Worm (Caenorhabditis elegans) whole organism, L1 larva: ENCODE data around the gene flp-23.

Experiments
- aly-2 ChIP-seq: fragments of 150-350 bp; optimal IDR thresholded peaks from 2 replicates; lab custom pipeline; 2014; ENCODE audit warnings: missing biosample characterization, missing genetic modification characterization
- blmp-1 ChIP-seq: fragments of 150-350 bp; optimal IDR thresholded peaks from 2 replicates; lab custom pipeline; 2014; ENCODE audit warnings: missing biosample characterization, missing genetic modification characterization
- ceh-63 ChIP-seq: fragments of 200-800 bp; sonication (Bioruptor generic); optimal IDR thresholded peaks from 2 replicates; lab custom pipeline; 2018; ENCODE audit warnings: mild to moderate bottlenecking, missing genetic modification characterization, missing compliant biosample characterization
- ceh-8 ChIP-seq: fragments of 200-800 bp; sonication (Bioruptor generic); optimal IDR thresholded peaks from 2 replicates; lab custom pipeline; 2018; ENCODE audit warnings: mild to moderate bottlenecking, missing genetic modification characterization, moderate library complexity, missing compliant biosample characterization
- ceh-82 ChIP-seq, 3 experiments: fragments of 150-350 bp in 1 of 3; sonication (generic microtip) in 2 of 3; optimal IDR thresholded peaks; 2 replicates each; lab custom pipeline; 2014 to 2017; ENCODE audit warnings: missing biosample characterization in 3 of 3, missing genetic modification characterization in 3 of 3
- ceh-90 ChIP-seq: sonication (generic microtip); optimal IDR thresholded peaks from 2 replicates; lab custom pipeline; 2016; ENCODE audit warnings: missing genetic modification characterization, missing compliant biosample characterization
- ces-1 ChIP-seq: fragments of 150-350 bp; optimal IDR thresholded peaks from 2 replicates; lab custom pipeline; 2014; ENCODE audit warnings: missing biosample characterization, missing genetic modification reagents, missing genetic modification characterization
- dpl-1 ChIP-seq, 3 experiments: fragments of 150-350 bp in 2 of 3; sonication (generic microtip) in 1 of 3; optimal IDR thresholded peaks; 2 replicates each; lab custom pipeline; 2014 to 2017; ENCODE audit warnings: missing biosample characterization in 3 of 3, missing genetic modification characterization in 3 of 3, missing genetic modification reagents in 3 of 3
- dsc-1 ChIP-seq: sonication (generic microtip); optimal IDR thresholded peaks from 2 replicates; lab custom pipeline; 2016; ENCODE audit warnings: mild to moderate bottlenecking, missing genetic modification characterization, missing compliant biosample characterization
- efl-1 ChIP-seq, 4 experiments: fragments of 150-350 bp; optimal IDR thresholded peaks in 3 of 4; peaks in 1 of 4; 1 replicate in 1 of 4; 2 replicates in 3 of 4; lab custom pipeline; 2014; ENCODE audit warnings: missing biosample characterization in 2 of 4, missing genetic modification characterization in 2 of 4, missing genetic modification reagents in 2 of 4
- efl-3 ChIP-seq: fragments of 200-800 bp; sonication (Bioruptor generic); optimal IDR thresholded peaks from 2 replicates; lab custom pipeline; 2018; ENCODE audit warnings: mild to moderate bottlenecking, missing genetic modification characterization, missing compliant biosample characterization
- egl-13 ChIP-seq: sonication (generic microtip); optimal IDR thresholded peaks from 2 replicates; lab custom pipeline; 2016; ENCODE audit warnings: missing genotype, missing genetic modification reagents, missing genetic modification characterization, missing compliant biosample characterization
- elt-2 ChIP-seq: sonication (generic microtip); optimal IDR thresholded peaks from 2 replicates; lab custom pipeline; 2016; ENCODE audit warnings: missing genetic modification characterization, mild to moderate bottlenecking, inconsistent platforms, missing compliant biosample characterization, missing genetic modification reagents
- elt-3 ChIP-seq, 6 experiments: fragments of 150-350 bp in 1 of 6; sonication (generic microtip); optimal IDR thresholded peaks; 2 replicates each; lab custom pipeline; 2017 to 2018; ENCODE audit warnings: missing biosample characterization in 6 of 6, missing genetic modification characterization in 6 of 6, inconsistent platforms in 1 of 6
- fkh-10 ChIP-seq: sonication (generic microtip); optimal IDR thresholded peaks from 2 replicates; lab custom pipeline; 2017; ENCODE audit warnings: missing biosample characterization, missing genetic modification reagents, missing genetic modification characterization
- hlh-17 ChIP-seq: fragments of 200-800 bp; sonication (Bioruptor generic); optimal IDR thresholded peaks from 2 replicates; lab custom pipeline; 2018; ENCODE audit warnings: missing genetic modification characterization, mild to moderate bottlenecking, missing compliant biosample characterization, moderate library complexity, borderline replicate concordance
- hlh-4 ChIP-seq: sonication (generic microtip); optimal IDR thresholded peaks from 2 replicates; lab custom pipeline; 2016; ENCODE audit warnings: mild to moderate bottlenecking, missing genetic modification characterization, missing compliant biosample characterization
- hpl-2 ChIP-seq: fragments of 150-350 bp; optimal IDR thresholded peaks from 2 replicates; lab custom pipeline; 2014; ENCODE audit warnings: missing biosample characterization, missing genetic modification reagents, missing genetic modification characterization
- isw-1 ChIP-seq: fragments of 200-800 bp; sonication (Bioruptor generic); IDR thresholded peaks from 2 replicates; pipeline ENCODE4 v1.3.6; 2022; ENCODE audit warnings: missing genetic modification characterization, missing compliant biosample characterization
- jun-1 ChIP-seq: fragments of 150-350 bp; optimal IDR thresholded peaks from 2 replicates; lab custom pipeline; 2014; ENCODE audit warnings: missing biosample characterization, missing genetic modification reagents, missing genetic modification characterization
- lin-15B ChIP-seq: fragments of 150-350 bp; sonication (generic microtip); optimal IDR thresholded peaks from 3 replicates; lab custom pipeline; 2014; ENCODE audit warnings: missing biosample characterization, missing genetic modification characterization
- lin-35 ChIP-seq, 2 experiments: fragments of 150-350 bp; optimal IDR thresholded peaks; 2 replicates each; lab custom pipeline; 2014; ENCODE audit warnings: missing biosample characterization in 2 of 2, missing genetic modification characterization in 2 of 2, missing genetic modification reagents in 2 of 2
- lin-39 ChIP-seq: fragments of 150-350 bp; optimal IDR thresholded peaks from 2 replicates; lab custom pipeline; 2014; ENCODE audit warnings: missing biosample characterization, missing genetic modification reagents, missing genetic modification characterization
- mef-2 ChIP-seq: fragments of 150-350 bp; optimal IDR thresholded peaks from 2 replicates; lab custom pipeline; 2014; ENCODE audit warnings: missing biosample characterization, missing genetic modification characterization
- mep-1 ChIP-seq: fragments of 150-350 bp; optimal IDR thresholded peaks from 2 replicates; lab custom pipeline; 2014; ENCODE audit warnings: missing biosample characterization, missing genetic modification characterization
- nhr-11 ChIP-seq: fragments of 150-350 bp; optimal IDR thresholded peaks from 2 replicates; lab custom pipeline; 2014; ENCODE audit warnings: missing biosample characterization, missing genetic modification characterization
- nhr-12 ChIP-seq: sonication (generic microtip); optimal IDR thresholded peaks from 2 replicates; lab custom pipeline; 2017; ENCODE audit warnings: missing biosample characterization, missing genetic modification characterization
- nhr-19 ChIP-seq: fragments of 200-800 bp; sonication (Bioruptor generic); conservative IDR thresholded peaks from 2 replicates; pipeline ENCODE4 v1.3.6; 2022; ENCODE audit warnings: missing genetic modification characterization, missing compliant biosample characterization
- nhr-237 ChIP-seq: fragments of 150-350 bp; optimal IDR thresholded peaks from 2 replicates; lab custom pipeline; 2014; ENCODE audit warnings: missing biosample characterization, missing genetic modification characterization
- nhr-28 ChIP-seq: fragments of 150-350 bp; optimal IDR thresholded peaks from 2 replicates; lab custom pipeline; 2014; ENCODE audit warnings: missing biosample characterization, missing genetic modification characterization
- nhr-47 ChIP-seq: sonication (generic microtip); optimal IDR thresholded peaks from 2 replicates; lab custom pipeline; 2016; ENCODE audit warnings: mild to moderate bottlenecking, missing genetic modification characterization, moderate library complexity, missing compliant biosample characterization
- nhr-76 ChIP-seq: sonication (generic microtip); optimal IDR thresholded peaks from 2 replicates; lab custom pipeline; 2017; ENCODE audit warnings: missing biosample characterization, missing genetic modification characterization
- nhr-84 ChIP-seq: sonication (generic microtip); optimal IDR thresholded peaks from 2 replicates; lab custom pipeline; 2017; ENCODE audit warnings: missing biosample characterization, missing genetic modification characterization
- nhr-90 ChIP-seq: sonication (generic microtip); optimal IDR thresholded peaks from 2 replicates; lab custom pipeline; 2016; ENCODE audit warnings: mild to moderate bottlenecking, missing genetic modification characterization, missing compliant biosample characterization; ENCODE audit not compliant: poor library complexity
- pax-3 ChIP-seq: fragments of 200-800 bp; sonication (Bioruptor generic); optimal IDR thresholded peaks from 2 replicates; lab custom pipeline; 2018; ENCODE audit warnings: mild to moderate bottlenecking, missing genetic modification characterization, moderate library complexity, missing compliant biosample characterization
- rnt-1 ChIP-seq: sonication (generic microtip); optimal IDR thresholded peaks from 2 replicates; lab custom pipeline; 2016; ENCODE audit warnings: mild to moderate bottlenecking, missing genetic modification characterization, moderate library complexity, missing compliant biosample characterization
- skn-1 ChIP-seq: fragments of 150-350 bp; optimal IDR thresholded peaks from 2 replicates; lab custom pipeline; 2014; ENCODE audit warnings: missing biosample characterization, missing genetic modification characterization
- snpc-4 ChIP-seq: fragments of 150-350 bp; optimal IDR thresholded peaks from 2 replicates; lab custom pipeline; 2014; ENCODE audit warnings: missing biosample characterization, missing genetic modification characterization
- snu-23 ChIP-seq: sonication (generic microtip); optimal IDR thresholded peaks from 2 replicates; lab custom pipeline; 2016; ENCODE audit warnings: missing genetic modification characterization, missing compliant biosample characterization
- sox-4 ChIP-seq: sonication (generic microtip); optimal IDR thresholded peaks from 2 replicates; lab custom pipeline; 2016; ENCODE audit warnings: missing genetic modification characterization, missing compliant biosample characterization
- sptf-1 ChIP-seq: fragments of 150-350 bp; optimal IDR thresholded peaks from 2 replicates; lab custom pipeline; 2014; ENCODE audit warnings: missing biosample characterization, missing genetic modification characterization
- sup-37 ChIP-seq: fragments of 200-800 bp; sonication (Bioruptor generic); optimal IDR thresholded peaks from 2 replicates; lab custom pipeline; 2018; ENCODE audit warnings: mild to moderate bottlenecking, missing genetic modification characterization, missing compliant biosample characterization
- unc-130 ChIP-seq: fragments of 150-350 bp; optimal IDR thresholded peaks from 2 replicates; lab custom pipeline; 2017; ENCODE audit warnings: missing biosample characterization, missing genetic modification characterization, inconsistent platforms
- unc-30 ChIP-seq: sonication (generic microtip); optimal IDR thresholded peaks from 2 replicates; lab custom pipeline; 2017; ENCODE audit warnings: missing biosample characterization, missing genetic modification characterization
- unc-86 ChIP-seq: sonication (generic microtip); optimal IDR thresholded peaks from 2 replicates; lab custom pipeline; 2016; ENCODE audit warnings: missing genetic modification characterization, missing compliant biosample characterization
- unc-98 ChIP-seq: fragments of 200-800 bp; sonication (Bioruptor generic); IDR thresholded peaks from 2 replicates; pipeline ENCODE4 v1.3.6; 2022; ENCODE audit warnings: missing genetic modification characterization, missing compliant biosample characterization
- vab-15 ChIP-seq: sonication (generic microtip); optimal IDR thresholded peaks from 2 replicates; lab custom pipeline; 2017; ENCODE audit warnings: missing genotype, mild to moderate bottlenecking, missing genetic modification characterization, missing compliant biosample characterization
- xbp-1 ChIP-seq: sonication (generic microtip); optimal IDR thresholded peaks from 2 replicates; lab custom pipeline; 2016; ENCODE audit warnings: missing genetic modification characterization, missing compliant biosample characterization
- zag-1 ChIP-seq: fragments of 150-350 bp; optimal IDR thresholded peaks from 2 replicates; lab custom pipeline; 2014; ENCODE audit warnings: missing biosample characterization, missing genetic modification characterization

flp-23 gene

DNA sequence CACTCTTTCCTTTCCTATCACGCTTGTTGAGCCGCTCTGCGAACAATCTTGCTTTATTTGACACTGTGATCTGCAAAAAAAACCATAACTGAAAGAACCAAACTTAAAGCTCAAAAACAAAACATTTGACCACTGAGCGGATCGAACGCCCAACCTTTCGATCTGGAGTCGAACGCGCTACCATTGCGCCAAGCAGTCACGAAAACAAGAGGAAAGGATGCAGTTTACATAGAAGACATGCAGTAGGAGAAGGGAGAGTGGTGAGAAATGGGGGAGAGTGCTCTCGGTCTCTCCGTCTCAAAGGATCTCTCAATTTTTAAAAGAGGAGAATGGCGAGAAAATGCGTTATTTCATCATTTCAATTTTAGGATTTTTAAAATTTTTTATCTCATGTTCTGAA lies 27.8 kb downstream of the flp-23 start (continued):
- TF ChIP-seq vab-15: no peak
- peak; percentile 63 for TF ChIP-seq xbp-1 (tag; lab: Kevin White, UChicago)
- TF ChIP-seq ceh-82 (tag; optimal IDR thresholded peaks at IDR 0.05; lab: Kevin White, UChicago): peak; percentile 23 to 75 (median 51)
- TF ChIP-seq isw-1 (GFP tag; lab: Robert Waterston, UW): peak; percentile 24; the same call in 1 of the 2 replicates
- no peak for TF ChIP-seq sptf-1 (tag; lab: Kevin White, UChicago)
- no peak for TF ChIP-seq sox-4 (tag; lab: Kevin White, UChicago)
- TF ChIP-seq hlh-17 (GFP tag; lab: Kevin White, UChicago): no peak
- TF ChIP-seq nhr-90 (tag; lab: Kevin White, UChicago): peak; percentile 61
- no peak for TF ChIP-seq nhr-76 (tag; lab: Kevin White, UChicago)
- TF ChIP-seq unc-86: peak; percentile 28
- TF ChIP-seq fkh-10 (GFP tag; lab: Kevin White, UChicago): peak; percentile 52
- no peak for TF ChIP-seq unc-98 (GFP tag; lab: Robert Waterston, UW)
- no peak for TF ChIP-seq lin-39
- peak; percentile 26 to 49 (median 49) for TF ChIP-seq dpl-1 (GFP tag; optimal IDR thresholded peaks at IDR 0.05; lab: Kevin White, UChicago)
- TF ChIP-seq hlh-4 (tag; lab: Kevin White, UChicago): no peak
- TF ChIP-seq jun-1 (tag; lab: Kevin White, UChicago): peak; percentile 61
- TF ChIP-seq blmp-1: peak; percentile 2
- no peak for TF ChIP-seq nhr-28 (tag; lab: Kevin White, UChicago)
- TF ChIP-seq ceh-90 (tag; lab: Kevin White, UChicago): peak; percentile 12
- TF ChIP-seq snpc-4 (tag; lab: Kevin White, UChicago): peak; percentile 8
- no peak for TF ChIP-seq nhr-237 (tag; lab: Kevin White, UChicago)
- TF ChIP-seq nhr-11 (tag; lab: Kevin White, UChicago): no peak
- TF ChIP-seq zag-1 (tag; lab: Kevin White, UChicago): no peak
- TF ChIP-seq sup-37 (GFP tag; lab: Kevin White, UChicago): no peak
- no peak for TF ChIP-seq unc-30 (tag; lab: Kevin White, UChicago)
- peak; percentile 3 for TF ChIP-seq ceh-63 (GFP tag; lab: Kevin White, UChicago)
- peak; percentile 47 for TF ChIP-seq skn-1 (tag; lab: Kevin White, UChicago)
- peak; percentile 6 for TF ChIP-seq elt-2 (tag; lab: Kevin White, UChicago)
- TF ChIP-seq aly-2 (tag; lab: Kevin White, UChicago): peak; percentile 70
- peak in 1 of 6 experiments; percentile 43 for TF ChIP-seq elt-3 (tag; optimal IDR thresholded peaks at IDR 0.05; lab: Kevin White, UChicago)
- peak; percentile 85 for TF ChIP-seq snu-23 (GFP tag; lab: Kevin White, UChicago)
- no peak for TF ChIP-seq efl-3 (GFP tag; lab: Kevin White, UChicago)

DNA sequence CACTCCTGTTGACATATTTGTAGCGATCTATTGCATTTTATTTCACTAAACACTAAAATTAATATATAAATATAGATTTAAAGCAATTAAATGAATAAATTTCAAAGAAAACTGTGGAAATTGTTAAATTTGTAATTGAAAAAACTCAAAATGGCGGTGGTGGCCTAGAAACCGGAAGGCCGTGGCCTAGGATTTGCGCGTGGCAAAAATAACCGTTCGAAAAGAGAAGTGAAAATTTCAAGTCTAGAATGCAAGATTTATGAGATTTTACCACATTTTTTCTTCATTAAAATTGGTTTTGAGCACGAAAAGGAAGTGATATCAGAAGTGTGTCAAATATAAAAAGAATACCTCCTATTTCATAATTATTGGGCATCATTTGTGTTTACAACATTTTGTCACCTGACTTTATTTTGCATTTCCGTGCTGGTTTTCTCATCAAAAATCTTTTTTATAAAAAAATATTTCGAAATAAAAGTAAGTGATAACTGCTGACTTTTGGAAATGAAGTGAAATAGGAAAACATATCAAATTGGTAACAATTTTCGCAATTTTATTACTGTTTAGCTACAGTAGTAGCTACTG lies 33.2 kb downstream of the flp-23 start, which contains the start of gene fli-1:
Gene fli-1 (minus strand): TSS at position 58 of the 585 bp plus-strand sequence.
- TF ChIP-seq nhr-90 (tag; lab: Kevin White, UChicago): peak; percentile 35
- TF ChIP-seq egl-13: no peak
- no peak for TF ChIP-seq hpl-2
- TF ChIP-seq lin-35 (GFP tag; optimal IDR thresholded peaks at IDR 0.05; lab: Kevin White, UChicago): peak in 1 of 2 experiments; percentile 32
- TF ChIP-seq nhr-12: no peak
- no peak for TF ChIP-seq sox-4 (tag; lab: Kevin White, UChicago)
- no peak for TF ChIP-seq pax-3 (tag; lab: Kevin White, UChicago)
- no peak for TF ChIP-seq nhr-19 (GFP tag; lab: Robert Waterston, UW)
- peak; percentile 45 for TF ChIP-seq nhr-47 (tag; lab: Kevin White, UChicago)
- no peak for TF ChIP-seq nhr-84 (tag; lab: Kevin White, UChicago)
- no peak for TF ChIP-seq lin-15B (tag; lab: Kevin White, UChicago)
- no peak for TF ChIP-seq unc-30 (tag; lab: Kevin White, UChicago)
- TF ChIP-seq ceh-8 (GFP tag; lab: Kevin White, UChicago): no peak
- peak; percentile 3 for TF ChIP-seq dsc-1
- TF ChIP-seq mep-1 (tag; lab: Kevin White, UChicago): peak; percentile 44
- TF ChIP-seq unc-130 (tag; lab: Kevin White, UChicago): no peak
- peak; percentile 22 for TF ChIP-seq blmp-1
- no peak for TF ChIP-seq fkh-10 (GFP tag; lab: Kevin White, UChicago)
- TF ChIP-seq mef-2: no peak
- no peak for TF ChIP-seq unc-86
- peak; percentile 60 for TF ChIP-seq ceh-90 (tag; lab: Kevin White, UChicago)
- peak; percentile 0 to 40 for TF ChIP-seq efl-1 (optimal IDR thresholded peaks at IDR 0.05; lab: Kevin White, UChicago)
- peak; percentile 36 to 42 for TF ChIP-seq efl-1 (GFP tag; optimal IDR thresholded peaks at IDR 0.05 in 1 of 2; lab: Kevin White, UChicago)
- no peak for TF ChIP-seq sptf-1 (tag; lab: Kevin White, UChicago)
- no peak for TF ChIP-seq ces-1 (GFP tag; lab: Kevin White, UChicago)
- peak; percentile 77 for TF ChIP-seq rnt-1
- no peak for TF ChIP-seq hlh-4 (tag; lab: Kevin White, UChicago)
- TF ChIP-seq nhr-76 (tag; lab: Kevin White, UChicago): no peak
